Worm (Caenorhabditis elegans): ENCODE results near the gene srh-89.
"Not testable (repeated sequence)": the region's sequence is repeated elsewhere in the genome, so short reads cannot be mapped to it uniquely, and the experiment has no call there.

The srh-89 gene

ce11 chrV:7446965-7447364, 17.6 kb downstream of the srh-89 start, which contains the start of gene F25E5.5:
TSS of gene F25E5.5 (plus strand) at chrV:7447265.
- TF ChIP-seq sea-2 (GFP tag; optimal IDR thresholded peaks at IDR 0.05) (no peak), ceh-82 (tag; optimal IDR thresholded peaks at IDR 0.05) (no peak), lsy-12 (tag; optimal IDR thresholded peaks at IDR 0.05) (no peak), mdl-1 (tag; optimal IDR thresholded peaks at IDR 0.05) (no peak), eor-1 (tag; optimal IDR thresholded peaks at IDR 0.05) (no peak), nhr-28 (tag; optimal IDR thresholded peaks at IDR 0.05) (no peak), ama-1 (optimal IDR thresholded peaks at IDR 0.05) (no peak), snpc-4 (tag; optimal IDR thresholded peaks at IDR 0.05) (no peak), pha-4 (tag; optimal IDR thresholded peaks at IDR 0.05) (no peak), daf-12 (tag; optimal IDR thresholded peaks at IDR 0.05) (no peak), elt-3 (tag; optimal IDR thresholded peaks at IDR 0.05) (no peak), nhr-77 (tag; optimal IDR thresholded peaks at IDR 0.05) (no peak), nhr-25 (tag; optimal IDR thresholded peaks at IDR 0.05) (no peak), ceh-9 (tag; optimal IDR thresholded peaks at IDR 0.05) (no peak)

DNA sequence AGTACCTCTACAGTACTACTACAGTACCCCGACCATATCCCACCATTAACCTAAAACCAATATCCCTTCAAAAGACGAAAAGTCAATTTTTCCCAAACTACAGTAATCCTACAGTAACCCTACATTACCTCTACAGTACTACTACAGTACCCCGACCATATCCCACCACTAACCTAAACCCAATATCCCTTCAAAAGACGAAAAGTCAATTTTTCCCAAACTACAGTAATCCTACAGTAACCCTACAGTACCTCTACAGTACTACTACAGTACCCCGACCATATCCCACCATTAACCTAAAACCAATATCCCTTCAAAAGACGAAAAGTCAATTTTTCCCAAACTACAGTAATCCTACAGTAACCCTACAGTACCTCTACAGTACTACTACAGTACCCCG, 20.3 kb downstream of the srh-89 start, which contains the start of gene nhr-141:
TSS of gene nhr-141 (plus strand) at position 331 of the 400 bp plus-strand sequence.
- TF ChIP-seq R02D3.7, skn-1, elt-1 (tag; optimal IDR thresholded peaks at IDR 0.05): not testable (repeated sequence)

DNA sequence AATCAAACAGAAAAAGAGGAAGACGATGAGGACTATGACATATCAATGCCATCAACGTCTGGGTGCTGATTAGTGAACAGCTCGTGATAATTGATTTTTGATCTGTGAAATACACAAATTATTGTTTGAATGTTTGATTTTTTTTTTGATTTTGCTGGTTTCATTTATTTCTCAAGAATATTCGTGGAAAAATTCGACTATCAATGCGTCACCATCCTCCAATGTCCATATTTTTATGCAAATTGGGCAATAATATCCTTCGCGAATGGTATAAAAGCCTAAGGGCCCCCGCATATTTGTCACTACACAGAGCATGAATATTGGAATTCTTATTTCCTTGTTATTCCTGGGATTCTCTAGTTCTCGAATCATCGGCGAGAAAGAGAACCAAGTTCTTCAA, 24.8 kb downstream of the srh-89 start, which contains the start of gene try-13:
TSS of gene try-13 (plus strand) at position 301 of the 400 bp plus-strand sequence.
- TF ChIP-seq ceh-16 (tag; optimal IDR thresholded peaks at IDR 0.05) = no peak
- no peak for TF ChIP-seq nhr-77 (tag; optimal IDR thresholded peaks at IDR 0.05)
- TF ChIP-seq pqm-1 (tag; optimal IDR thresholded peaks at IDR 0.05) = no peak
- no peak for TF ChIP-seq mml-1 (tag; optimal IDR thresholded peaks at IDR 0.05)
- TF ChIP-seq zag-1 (tag; optimal IDR thresholded peaks at IDR 0.05) = no peak
- no peak for TF ChIP-seq snpc-4 (tag; optimal IDR thresholded peaks at IDR 0.05)
- TF ChIP-seq eor-1 (tag; optimal IDR thresholded peaks at IDR 0.05) = no peak
- no peak for TF ChIP-seq fkh-2 (tag; optimal IDR thresholded peaks at IDR 0.05)
- no peak for TF ChIP-seq ceh-9 (tag; optimal IDR thresholded peaks at IDR 0.05)
- no peak for TF ChIP-seq lin-15B (tag; optimal IDR thresholded peaks at IDR 0.05)
- no peak for TF ChIP-seq aly-2 (tag; optimal IDR thresholded peaks at IDR 0.05)
- no peak for TF ChIP-seq nhr-25 (tag; optimal IDR thresholded peaks at IDR 0.05)
- no peak for TF ChIP-seq fos-1 (tag; optimal IDR thresholded peaks at IDR 0.05)
- no peak for TF ChIP-seq unc-39 (tag; optimal IDR thresholded peaks at IDR 0.05)
- TF ChIP-seq lsy-12 (tag; optimal IDR thresholded peaks at IDR 0.05) = no peak

DNA sequence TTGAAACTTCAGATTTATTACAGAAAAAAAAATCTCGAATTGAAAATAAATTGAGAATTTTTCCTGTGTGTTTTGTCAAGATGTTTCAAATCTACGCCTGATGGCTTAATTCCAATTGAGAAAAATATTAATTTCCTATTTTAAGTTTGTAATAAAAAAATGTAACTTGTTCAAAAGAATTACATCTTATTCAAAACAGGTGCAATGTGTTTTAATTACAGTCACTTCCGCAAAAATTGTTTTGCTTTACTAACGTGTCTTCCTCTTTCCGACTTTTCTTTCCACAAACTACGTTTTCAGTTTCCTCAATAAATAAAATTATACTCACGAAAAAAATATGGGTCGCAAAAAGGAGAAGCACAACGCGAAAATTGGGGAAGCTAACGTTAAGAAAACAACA, 26.6 kb downstream of the srh-89 start, which contains the start of gene F25E5.16:
TSS of gene F25E5.16 (plus strand) at position 301 of the 400 bp plus-strand sequence.
- no peak for TF ChIP-seq elt-2 (tag; optimal IDR thresholded peaks at IDR 0.05)
- TF ChIP-seq ceh-82 (tag; optimal IDR thresholded peaks at IDR 0.05) = no peak

DNA sequence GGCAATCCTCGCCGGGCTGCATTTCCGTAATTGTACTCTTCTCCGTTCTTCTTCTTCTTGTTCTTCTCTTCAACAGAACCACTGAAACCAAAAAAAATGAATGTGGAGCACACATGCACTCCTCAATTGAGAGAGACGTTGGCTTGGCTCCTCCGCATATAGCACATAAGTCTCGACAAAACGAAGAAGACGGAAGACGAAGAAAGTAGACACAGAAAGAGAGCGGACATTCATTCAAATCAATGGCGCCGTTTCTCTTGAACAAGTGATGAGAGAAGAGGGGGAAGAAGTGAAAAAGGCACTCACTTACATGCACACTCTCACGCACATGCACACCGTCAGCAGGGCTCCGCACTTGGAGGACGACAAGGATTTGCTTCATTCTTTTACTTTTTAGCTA, 27.1 kb downstream of the srh-89 start, which contains the start of gene F25E5.9:
TSS of gene F25E5.9 (minus strand) at position 382 of the 400 bp plus-strand sequence.
- TF ChIP-seq ceh-16 (tag; optimal IDR thresholded peaks at IDR 0.05) = no peak
- peak; percentile 3 for TF ChIP-seq lin-39 (tag; optimal IDR thresholded peaks at IDR 0.05)
- no peak for TF ChIP-seq ZK546.5 (tag; optimal IDR thresholded peaks at IDR 0.05)
- TF ChIP-seq lin-15B (tag; optimal IDR thresholded peaks at IDR 0.05) = peak; percentile 7
- TF ChIP-seq skn-1 (tag; optimal IDR thresholded peaks at IDR 0.05) = no peak
- peak; percentile 32 for TF ChIP-seq snpc-4 (tag; optimal IDR thresholded peaks at IDR 0.05)
- no peak for TF ChIP-seq jun-1 (tag; optimal IDR thresholded peaks at IDR 0.05)
- no peak for TF ChIP-seq aly-2 (tag; optimal IDR thresholded peaks at IDR 0.05)
- no peak for TF ChIP-seq lsy-12 (tag; optimal IDR thresholded peaks at IDR 0.05)
- TF ChIP-seq nhr-237 (tag; optimal IDR thresholded peaks at IDR 0.05) = no peak
- no peak for TF ChIP-seq nhr-23 (tag; optimal IDR thresholded peaks at IDR 0.05)
- no peak for TF ChIP-seq nhr-28 (tag; optimal IDR thresholded peaks at IDR 0.05)
- TF ChIP-seq fkh-10 (GFP tag; optimal IDR thresholded peaks at IDR 0.05) = peak; percentile 28
- TF ChIP-seq ceh-9 (tag; optimal IDR thresholded peaks at IDR 0.05) = no peak
- TF ChIP-seq tbx-2 (tag; optimal IDR thresholded peaks at IDR 0.05) = no peak
- peak; percentile 10 for TF ChIP-seq ama-1 (optimal IDR thresholded peaks at IDR 0.05)
- TF ChIP-seq ztf-4 (tag; optimal IDR thresholded peaks at IDR 0.05) = no peak
- TF ChIP-seq mdl-1 (tag; optimal IDR thresholded peaks at IDR 0.05) = no peak
- TF ChIP-seq sea-2 (GFP tag; optimal IDR thresholded peaks at IDR 0.05) = no peak
- TF ChIP-seq nfya-1 (tag; optimal IDR thresholded peaks at IDR 0.05; ENCODE audit: insufficient read depth) = peak; percentile 51
- no peak for TF ChIP-seq nhr-67 (tag; optimal IDR thresholded peaks at IDR 0.05)
- TF ChIP-seq mml-1 (tag; optimal IDR thresholded peaks at IDR 0.05) = no peak
- no peak for TF ChIP-seq elt-3 (tag; optimal IDR thresholded peaks at IDR 0.05)
- no peak for TF ChIP-seq fos-1 (tag; optimal IDR thresholded peaks at IDR 0.05)
- no peak for TF ChIP-seq unc-39 (tag; optimal IDR thresholded peaks at IDR 0.05)
- TF ChIP-seq egl-5 (tag; optimal IDR thresholded peaks at IDR 0.05) = no peak
- no peak for TF ChIP-seq zag-1 (tag; optimal IDR thresholded peaks at IDR 0.05)
- TF ChIP-seq eor-1 (tag; optimal IDR thresholded peaks at IDR 0.05) = no peak
- TF ChIP-seq elt-2 (tag; optimal IDR thresholded peaks at IDR 0.05) = no peak
- no peak for TF ChIP-seq nhr-76 (tag; optimal IDR thresholded peaks at IDR 0.05)
- no peak for TF ChIP-seq R02D3.7 (tag; optimal IDR thresholded peaks at IDR 0.05)
- no peak for TF ChIP-seq ztf-11 (tag; optimal IDR thresholded peaks at IDR 0.05)
- TF ChIP-seq daf-12 (tag; optimal IDR thresholded peaks at IDR 0.05) = no peak

Data from whole organism, L3 larva.